Worm (Caenorhabditis elegans) whole organism, L1 larva: ENCODE data around the gene tsfm-1.

Experiments
- C04F5.9 ChIP-seq: sonication (generic microtip); optimal IDR thresholded peaks from 2 replicates; lab custom pipeline; 2016; ENCODE audit warnings: missing genetic modification characterization, missing compliant biosample characterization
- C16A3.4 ChIP-seq: fragments of 150-350 bp; optimal IDR thresholded peaks from 2 replicates; lab custom pipeline; 2014; ENCODE audit warnings: missing biosample characterization, missing genetic modification characterization
- C34B4.2 ChIP-seq: sonication (generic microtip); optimal IDR thresholded peaks from 2 replicates; lab custom pipeline; 2017; ENCODE audit warnings: mild to moderate bottlenecking, missing genetic modification characterization, missing compliant biosample characterization
- alr-1 ChIP-seq: fragments of 200-800 bp; sonication (Bioruptor generic); optimal IDR thresholded peaks from 2 replicates; lab custom pipeline; 2018; ENCODE audit warnings: borderline replicate concordance, mild to moderate bottlenecking, missing genetic modification characterization, missing compliant biosample characterization
- aly-2 ChIP-seq: fragments of 150-350 bp; optimal IDR thresholded peaks from 2 replicates; lab custom pipeline; 2014; ENCODE audit warnings: missing biosample characterization, missing genetic modification characterization
- blmp-1 ChIP-seq: fragments of 150-350 bp; optimal IDR thresholded peaks from 2 replicates; lab custom pipeline; 2014; ENCODE audit warnings: missing biosample characterization, missing genetic modification characterization
- ceh-63 ChIP-seq: fragments of 200-800 bp; sonication (Bioruptor generic); optimal IDR thresholded peaks from 2 replicates; lab custom pipeline; 2018; ENCODE audit warnings: mild to moderate bottlenecking, missing genetic modification characterization, missing compliant biosample characterization
- ceh-82 ChIP-seq, 3 experiments: fragments of 150-350 bp in 1 of 3; sonication (generic microtip) in 2 of 3; optimal IDR thresholded peaks; 2 replicates each; lab custom pipeline; 2014 to 2017; ENCODE audit warnings: missing biosample characterization in 3 of 3, missing genetic modification characterization in 3 of 3
- ceh-90 ChIP-seq: sonication (generic microtip); optimal IDR thresholded peaks from 2 replicates; lab custom pipeline; 2016; ENCODE audit warnings: missing genetic modification characterization, missing compliant biosample characterization
- ces-1 ChIP-seq: fragments of 150-350 bp; optimal IDR thresholded peaks from 2 replicates; lab custom pipeline; 2014; ENCODE audit warnings: missing biosample characterization, missing genetic modification reagents, missing genetic modification characterization
- dpl-1 ChIP-seq, 3 experiments: fragments of 150-350 bp in 2 of 3; sonication (generic microtip) in 1 of 3; optimal IDR thresholded peaks; 2 replicates each; lab custom pipeline; 2014 to 2017; ENCODE audit warnings: missing biosample characterization in 3 of 3, missing genetic modification characterization in 3 of 3, missing genetic modification reagents in 3 of 3
- efl-1 ChIP-seq, 4 experiments: fragments of 150-350 bp; optimal IDR thresholded peaks in 3 of 4; peaks in 1 of 4; 1 replicate in 1 of 4; 2 replicates in 3 of 4; lab custom pipeline; 2014; ENCODE audit warnings: missing biosample characterization in 2 of 4, missing genetic modification characterization in 2 of 4, missing genetic modification reagents in 2 of 4
- efl-3 ChIP-seq: fragments of 200-800 bp; sonication (Bioruptor generic); optimal IDR thresholded peaks from 2 replicates; lab custom pipeline; 2018; ENCODE audit warnings: mild to moderate bottlenecking, missing genetic modification characterization, missing compliant biosample characterization
- egl-13 ChIP-seq: sonication (generic microtip); optimal IDR thresholded peaks from 2 replicates; lab custom pipeline; 2016; ENCODE audit warnings: missing genotype, missing genetic modification reagents, missing genetic modification characterization, missing compliant biosample characterization
- egl-27 ChIP-seq, 2 experiments: fragments of 150-350 bp in 1 of 2; sonication (generic microtip); optimal IDR thresholded peaks; 3 replicates each; lab custom pipeline; 2017 to 2018; ENCODE audit warnings: missing biosample characterization in 2 of 2, missing genetic modification characterization in 2 of 2, missing genetic modification reagents in 2 of 2
- elt-2 ChIP-seq: sonication (generic microtip); optimal IDR thresholded peaks from 2 replicates; lab custom pipeline; 2016; ENCODE audit warnings: missing genetic modification characterization, mild to moderate bottlenecking, inconsistent platforms, missing compliant biosample characterization, missing genetic modification reagents
- ets-5 ChIP-seq: fragments of 200-800 bp; sonication (Bioruptor generic); IDR thresholded peaks from 2 replicates; pipeline ENCODE4 v1.3.6; 2022; ENCODE audit warnings: missing genetic modification characterization, missing compliant biosample characterization
- fkh-4 ChIP-seq: sonication (generic microtip); optimal IDR thresholded peaks from 2 replicates; lab custom pipeline; 2016; ENCODE audit warnings: missing compliant biosample characterization, missing genetic modification characterization, borderline replicate concordance
- fkh-8 ChIP-seq: sonication (generic microtip); optimal IDR thresholded peaks from 2 replicates; lab custom pipeline; 2016; ENCODE audit warnings: mild to moderate bottlenecking, missing genetic modification characterization, missing compliant biosample characterization
- fos-1 ChIP-seq: fragments of 150-350 bp; optimal IDR thresholded peaks from 2 replicates; lab custom pipeline; 2014; ENCODE audit warnings: missing biosample characterization, missing genetic modification characterization
- grh-1 ChIP-seq: fragments of 200-800 bp; sonication (Bioruptor generic); IDR thresholded peaks from 2 replicates; pipeline ENCODE4 v1.3.6; 2022; ENCODE audit warnings: missing genetic modification reagents, missing genetic modification characterization, missing compliant biosample characterization
- jun-1 ChIP-seq: fragments of 150-350 bp; optimal IDR thresholded peaks from 2 replicates; lab custom pipeline; 2014; ENCODE audit warnings: missing biosample characterization, missing genetic modification reagents, missing genetic modification characterization
- lin-13 ChIP-seq: fragments of 150-350 bp; optimal IDR thresholded peaks from 2 replicates; lab custom pipeline; 2014; ENCODE audit warnings: missing biosample characterization, missing genetic modification reagents, missing genetic modification characterization
- lin-14 ChIP-seq: fragments of 200-800 bp; sonication (Bioruptor generic); optimal IDR thresholded peaks from 2 replicates; lab custom pipeline; 2018; ENCODE audit warnings: mild to moderate bottlenecking, missing genetic modification characterization, moderate library complexity, missing compliant biosample characterization
- lin-15B ChIP-seq: fragments of 150-350 bp; sonication (generic microtip); optimal IDR thresholded peaks from 3 replicates; lab custom pipeline; 2014; ENCODE audit warnings: missing biosample characterization, missing genetic modification characterization
- lsy-2 ChIP-seq, 2 experiments: fragments of 150-350 bp; optimal IDR thresholded peaks; 2 replicates each; lab custom pipeline; 2014; ENCODE audit warnings: missing biosample characterization in 2 of 2, missing genetic modification characterization in 2 of 2
- mdl-1 ChIP-seq, 2 experiments: fragments of 150-350 bp; optimal IDR thresholded peaks; 2 replicates each; lab custom pipeline; 2014 to 2017; ENCODE audit warnings: missing biosample characterization in 2 of 2, missing genetic modification characterization in 2 of 2, inconsistent platforms in 1 of 2
- mef-2 ChIP-seq: fragments of 150-350 bp; optimal IDR thresholded peaks from 2 replicates; lab custom pipeline; 2014; ENCODE audit warnings: missing biosample characterization, missing genetic modification characterization
- nhr-11 ChIP-seq: fragments of 150-350 bp; optimal IDR thresholded peaks from 2 replicates; lab custom pipeline; 2014; ENCODE audit warnings: missing biosample characterization, missing genetic modification characterization
- nhr-12 ChIP-seq: sonication (generic microtip); optimal IDR thresholded peaks from 2 replicates; lab custom pipeline; 2017; ENCODE audit warnings: missing biosample characterization, missing genetic modification characterization
- nhr-19 ChIP-seq: fragments of 200-800 bp; sonication (Bioruptor generic); conservative IDR thresholded peaks from 2 replicates; pipeline ENCODE4 v1.3.6; 2022; ENCODE audit warnings: missing genetic modification characterization, missing compliant biosample characterization
- nhr-237 ChIP-seq: fragments of 150-350 bp; optimal IDR thresholded peaks from 2 replicates; lab custom pipeline; 2014; ENCODE audit warnings: missing biosample characterization, missing genetic modification characterization
- nhr-28 ChIP-seq: fragments of 150-350 bp; optimal IDR thresholded peaks from 2 replicates; lab custom pipeline; 2014; ENCODE audit warnings: missing biosample characterization, missing genetic modification characterization
- nhr-71 ChIP-seq: sonication (generic microtip); optimal IDR thresholded peaks from 2 replicates; lab custom pipeline; 2016; ENCODE audit warnings: mild to moderate bottlenecking, missing genetic modification characterization, moderate library complexity, missing compliant biosample characterization
- nhr-76 ChIP-seq: sonication (generic microtip); optimal IDR thresholded peaks from 2 replicates; lab custom pipeline; 2017; ENCODE audit warnings: missing biosample characterization, missing genetic modification characterization
- nhr-85 ChIP-seq: sonication (generic microtip); peaks from one replicate; lab custom pipeline; 2016; ENCODE audit warnings: missing genetic modification characterization, inconsistent platforms, missing compliant biosample characterization
- pqm-1 ChIP-seq: sonication (generic microtip); optimal IDR thresholded peaks from 3 replicates; lab custom pipeline; 2017; ENCODE audit warnings: missing biosample characterization, missing genetic modification characterization
- rnt-1 ChIP-seq: sonication (generic microtip); optimal IDR thresholded peaks from 2 replicates; lab custom pipeline; 2016; ENCODE audit warnings: mild to moderate bottlenecking, missing genetic modification characterization, moderate library complexity, missing compliant biosample characterization
- skn-1 ChIP-seq: fragments of 150-350 bp; optimal IDR thresholded peaks from 2 replicates; lab custom pipeline; 2014; ENCODE audit warnings: missing biosample characterization, missing genetic modification characterization
- snpc-4 ChIP-seq: fragments of 150-350 bp; optimal IDR thresholded peaks from 2 replicates; lab custom pipeline; 2014; ENCODE audit warnings: missing biosample characterization, missing genetic modification characterization
- sox-4 ChIP-seq: sonication (generic microtip); optimal IDR thresholded peaks from 2 replicates; lab custom pipeline; 2016; ENCODE audit warnings: missing genetic modification characterization, missing compliant biosample characterization
- sup-37 ChIP-seq: fragments of 200-800 bp; sonication (Bioruptor generic); optimal IDR thresholded peaks from 2 replicates; lab custom pipeline; 2018; ENCODE audit warnings: mild to moderate bottlenecking, missing genetic modification characterization, missing compliant biosample characterization
- swsn-7 ChIP-seq: sonication (generic microtip); optimal IDR thresholded peaks from 2 replicates; lab custom pipeline; 2016; ENCODE audit warnings: missing genetic modification characterization, missing compliant biosample characterization
- tbx-2 ChIP-seq: sonication (generic microtip); optimal IDR thresholded peaks from 2 replicates; lab custom pipeline; 2016; ENCODE audit warnings: missing genetic modification characterization, missing compliant biosample characterization
- tlp-1 ChIP-seq: fragments of 150-350 bp; optimal IDR thresholded peaks from 2 replicates; lab custom pipeline; 2014; ENCODE audit warnings: missing biosample characterization, missing genetic modification characterization
- unc-30 ChIP-seq: sonication (generic microtip); optimal IDR thresholded peaks from 2 replicates; lab custom pipeline; 2017; ENCODE audit warnings: missing biosample characterization, missing genetic modification characterization
- unc-62 ChIP-seq: fragments of 150-350 bp; optimal IDR thresholded peaks from 2 replicates; lab custom pipeline; 2014; ENCODE audit warnings: missing biosample characterization, missing genetic modification reagents, missing genetic modification characterization
- unc-98 ChIP-seq: fragments of 200-800 bp; sonication (Bioruptor generic); IDR thresholded peaks from 2 replicates; pipeline ENCODE4 v1.3.6; 2022; ENCODE audit warnings: missing genetic modification characterization, missing compliant biosample characterization
- vab-15 ChIP-seq: sonication (generic microtip); optimal IDR thresholded peaks from 2 replicates; lab custom pipeline; 2017; ENCODE audit warnings: missing genotype, mild to moderate bottlenecking, missing genetic modification characterization, missing compliant biosample characterization
- zip-4 ChIP-seq: fragments of 200-800 bp; sonication (Bioruptor generic); optimal IDR thresholded peaks from 2 replicates; lab custom pipeline; 2018; ENCODE audit warnings: mild to moderate bottlenecking, missing genetic modification characterization, moderate library complexity, missing compliant biosample characterization
- ztf-11 ChIP-seq, 2 experiments: sonication (generic microtip); optimal IDR thresholded peaks; 2 replicates each; lab custom pipeline; 2016 to 2017; ENCODE audit warnings: missing genetic modification characterization in 2 of 2, missing biosample characterization in 1 of 2, missing compliant biosample characterization in 1 of 2

Gene tsfm-1

ce11 chrV:12244980-12245742 is 26.2 kb downstream of the tsfm-1 start, which contains the start of the genes T04H1.13, slfl-5 and rad-50:
T04H1.13 (minus strand) TSS chrV:12245030.
slfl-5 (minus strand) TSS chrV:12245044.
rad-50 (plus strand) TSS chrV:12245646.
- no peak for TF ChIP-seq tbx-2
- TF ChIP-seq vab-15 (tag; lab: Kevin White, UChicago) = no peak
- no peak for TF ChIP-seq elt-2 (tag; lab: Kevin White, UChicago)
- TF ChIP-seq fos-1 = no peak
- no peak for TF ChIP-seq ceh-90 (tag; lab: Kevin White, UChicago)
- TF ChIP-seq egl-13 (tag; lab: Kevin White, UChicago) = no peak
- no peak for TF ChIP-seq alr-1
- no peak for TF ChIP-seq lin-15B (tag; lab: Kevin White, UChicago)
- peak; percentile 68 for TF ChIP-seq lin-14 (GFP tag; lab: Kevin White, UChicago)
- no peak for TF ChIP-seq efl-3 (GFP tag; lab: Kevin White, UChicago)
- no peak for TF ChIP-seq aly-2 (tag; lab: Kevin White, UChicago)
- no peak for TF ChIP-seq egl-27 (tag; optimal IDR thresholded peaks at IDR 0.05; lab: Kevin White, UChicago)
- peak; percentile 38 for TF ChIP-seq blmp-1 (tag; lab: Kevin White, UChicago)
- no peak for TF ChIP-seq nhr-76
- no peak for TF ChIP-seq unc-98 (GFP tag; lab: Robert Waterston, UW)
- no peak for TF ChIP-seq mef-2 (tag; lab: Kevin White, UChicago)
- TF ChIP-seq lsy-2 (tag; optimal IDR thresholded peaks at IDR 0.05; lab: Kevin White, UChicago) = peak in 1 of 2 experiments; percentile 18
- no peak for TF ChIP-seq zip-4 (GFP tag; lab: Kevin White, UChicago)
- TF ChIP-seq C34B4.2 (tag; lab: Kevin White, UChicago) = no peak
- no peak for TF ChIP-seq nhr-11 (tag; lab: Kevin White, UChicago)
- TF ChIP-seq nhr-12 (tag; lab: Kevin White, UChicago) = no peak
- no peak for TF ChIP-seq nhr-237
- no peak for TF ChIP-seq ces-1 (GFP tag; lab: Kevin White, UChicago)
- TF ChIP-seq fkh-4 (tag; lab: Kevin White, UChicago) = no peak
- no peak for TF ChIP-seq pqm-1 (tag; lab: Kevin White, UChicago)
- TF ChIP-seq fkh-8 (tag; lab: Kevin White, UChicago) = no peak
- TF ChIP-seq C16A3.4 = no peak
- peak; percentile 36 for TF ChIP-seq nhr-71 (tag; lab: Kevin White, UChicago)
- TF ChIP-seq ztf-11 (tag; optimal IDR thresholded peaks at IDR 0.05; lab: Kevin White, UChicago) = no peak
- TF ChIP-seq rnt-1 (tag; lab: Kevin White, UChicago) = peak; percentile 10
- peak in 1 of 3 experiments; percentile 8 for TF ChIP-seq dpl-1 (GFP tag; optimal IDR thresholded peaks at IDR 0.05; lab: Kevin White, UChicago)
- TF ChIP-seq unc-30 = no peak
- TF ChIP-seq swsn-7 (tag; lab: Kevin White, UChicago) = no peak
- TF ChIP-seq tlp-1 = no peak
- no peak for TF ChIP-seq unc-62 (GFP tag; lab: Kevin White, UChicago)
- TF ChIP-seq skn-1 (tag; lab: Kevin White, UChicago) = no peak
- no peak for TF ChIP-seq jun-1
- no peak for TF ChIP-seq grh-1 (GFP tag; lab: Robert Waterston, UW)
- TF ChIP-seq ceh-63 (GFP tag; lab: Kevin White, UChicago) = no peak
- TF ChIP-seq sup-37 (GFP tag; lab: Kevin White, UChicago) = no peak
- TF ChIP-seq C04F5.9 (tag; lab: Kevin White, UChicago) = no peak
- TF ChIP-seq ets-5 (GFP tag; lab: Robert Waterston, UW) = no peak
- TF ChIP-seq ceh-82 (tag; optimal IDR thresholded peaks at IDR 0.05; lab: Kevin White, UChicago) = no peak
- TF ChIP-seq efl-1 (optimal IDR thresholded peaks at IDR 0.05; lab: Kevin White, UChicago) = peak in 1 of 2 experiments; percentile 6
- TF ChIP-seq efl-1 (GFP tag; optimal IDR thresholded peaks at IDR 0.05 in 1 of 2; lab: Kevin White, UChicago) = peak in 1 of 2 experiments; percentile 30
- no peak for TF ChIP-seq nhr-85 (tag; lab: Kevin White, UChicago)
- TF ChIP-seq snpc-4 = no peak
- TF ChIP-seq nhr-28 = no peak
- no peak for TF ChIP-seq nhr-19 (GFP tag; lab: Robert Waterston, UW)
- no peak for TF ChIP-seq sox-4 (tag; lab: Kevin White, UChicago)
- TF ChIP-seq mdl-1 (tag; optimal IDR thresholded peaks at IDR 0.05; lab: Kevin White, UChicago) = no peak
- TF ChIP-seq lin-13 (GFP tag; lab: Kevin White, UChicago) = no peak
- TF ChIP-seq, all 84 proteins: peak for 7
